Fruit fly (Drosophila melanogaster) whole organism, prepupa: ENCODE data around the gene CG12477.
A peak's percentile ranks its signal among the peaks of the same experiment; 100 is the strongest.

Experiments used
- Blimp-1 ChIP-seq: fragments of 200-800 bp; sonication (Bioruptor generic); optimal IDR thresholded peaks from 3 replicates; lab custom pipeline; 2017; ENCODE audit warnings: missing biosample characterization, missing genetic modification characterization, mild to moderate bottlenecking, moderate library complexity, missing genetic modification reagents
- CG10631 ChIP-seq: fragments of 200-800 bp; sonication (Bioruptor generic); optimal IDR thresholded peaks from 2 replicates; lab custom pipeline; 2016; ENCODE audit warnings: missing biosample characterization, missing genetic modification characterization
- CG11294 ChIP-seq: fragments of 200-800 bp; sonication (Bioruptor generic); IDR thresholded peaks from 2 replicates; pipeline ENCODE4 v1.3.6; 2022; ENCODE audit warnings: missing biosample characterization, missing genetic modification characterization
- CG11762 ChIP-seq: fragments of 200-800 bp; sonication (Bioruptor generic); optimal IDR thresholded peaks from 3 replicates; lab custom pipeline; 2016; ENCODE audit warnings: missing biosample characterization, missing genetic modification characterization; ENCODE audit not compliant: insufficient read depth
- CG15336 ChIP-seq: fragments of 200-800 bp; sonication (Bioruptor generic); IDR thresholded peaks from 2 replicates; pipeline ENCODE4 v1.3.6; 2022; ENCODE audit warnings: missing biosample characterization, missing genetic modification characterization
- CG3032 ChIP-seq: fragments of 200-800 bp; optimal IDR thresholded peaks from 2 replicates; lab custom pipeline; 2019; ENCODE audit warnings: missing biosample characterization, mild to moderate bottlenecking, missing genetic modification characterization, moderate library complexity
- CG32006 ChIP-seq: fragments of 200-800 bp; sonication (Bioruptor generic); optimal IDR thresholded peaks from 3 replicates; lab custom pipeline; 2017; ENCODE audit warnings: missing biosample characterization, mild to moderate bottlenecking, missing genetic modification characterization
- CG34406 ChIP-seq: fragments of 200-800 bp; sonication (Bioruptor generic); optimal IDR thresholded peaks from 3 replicates; lab custom pipeline; 2016; ENCODE audit warnings: missing biosample characterization, missing genetic modification characterization
- CG4318 ChIP-seq: fragments of 200-800 bp; sonication (Bioruptor generic); optimal IDR thresholded peaks from 3 replicates; lab custom pipeline; 2017; ENCODE audit warnings: missing biosample characterization, mild to moderate bottlenecking, missing genetic modification characterization
- CG6276 ChIP-seq: fragments of 200-800 bp; sonication (Bioruptor generic); optimal IDR thresholded peaks from 2 replicates; lab custom pipeline; 2017; ENCODE audit warnings: missing biosample characterization, mild to moderate bottlenecking, missing genetic modification characterization
- CG6854 ChIP-seq: fragments of 200-800 bp; sonication (Bioruptor generic); optimal IDR thresholded peaks from 2 replicates; lab custom pipeline; 2017; ENCODE audit warnings: missing biosample characterization, mild to moderate bottlenecking, missing genetic modification characterization
- Eip75B ChIP-seq: fragments of 200-800 bp; sonication (Bioruptor generic); optimal IDR thresholded peaks from 3 replicates; lab custom pipeline; 2016; ENCODE audit warnings: missing biosample characterization, missing genetic modification characterization
- Eip78C ChIP-seq: fragments of 200-800 bp; sonication (Bioruptor generic); peaks from one replicate; lab custom pipeline; 2016; ENCODE audit warnings: missing biosample characterization, missing genetic modification characterization
- Ets21C ChIP-seq: fragments of 200-800 bp; sonication (Bioruptor generic); optimal IDR thresholded peaks from 3 replicates; lab custom pipeline; 2016; ENCODE audit warnings: missing biosample characterization, missing genetic modification characterization
- Ets96B ChIP-seq: fragments of 200-800 bp; optimal IDR thresholded peaks from 2 replicates; lab custom pipeline; 2019; ENCODE audit warnings: missing biosample characterization, mild to moderate bottlenecking, missing genetic modification characterization, moderate library complexity
- Hr38 ChIP-seq: sonication (Bioruptor generic); optimal IDR thresholded peaks from 2 replicates; lab custom pipeline; 2016; ENCODE audit warnings: missing biosample characterization, missing genetic modification characterization
- Lpt ChIP-seq: fragments of 200-800 bp; sonication (Bioruptor generic); optimal IDR thresholded peaks from 3 replicates; lab custom pipeline; 2016; ENCODE audit warnings: missing biosample characterization, missing genetic modification characterization
- Met ChIP-seq: fragments of 200-800 bp; sonication (Bioruptor generic); optimal IDR thresholded peaks from 3 replicates; lab custom pipeline; 2016; ENCODE audit warnings: missing biosample characterization, missing genetic modification characterization
- OdsH ChIP-seq: fragments of 200-800 bp; sonication (Bioruptor generic); optimal IDR thresholded peaks from 3 replicates; lab custom pipeline; 2016; ENCODE audit warnings: missing biosample characterization, missing genetic modification characterization
- Smox ChIP-seq: fragments of 200-800 bp; sonication (Bioruptor generic); optimal IDR thresholded peaks from 3 replicates; lab custom pipeline; 2016; ENCODE audit warnings: missing biosample characterization, missing genetic modification characterization
- Sox14 ChIP-seq: fragments of 200-800 bp; sonication (Bioruptor generic); optimal IDR thresholded peaks from 3 replicates; lab custom pipeline; 2016; ENCODE audit warnings: missing biosample characterization, missing genetic modification characterization
- cyc ChIP-seq: fragments of 200-800 bp; sonication (Bioruptor generic); optimal IDR thresholded peaks from 3 replicates; lab custom pipeline; 2016; ENCODE audit warnings: missing biosample characterization, missing genetic modification characterization
- dsx ChIP-seq: fragments of 200-800 bp; optimal IDR thresholded peaks from 3 replicates; lab custom pipeline; 2019; ENCODE audit warnings: missing biosample characterization, mild to moderate bottlenecking, missing genetic modification characterization, moderate library complexity; ENCODE audit not compliant: poor library complexity, severe bottlenecking
- eg ChIP-seq: fragments of 200-800 bp; sonication (Bioruptor generic); IDR thresholded peaks from 3 replicates; pipeline ENCODE4 v1.3.6; 2022; ENCODE audit warnings: missing biosample characterization, missing genetic modification characterization
- esn ChIP-seq: fragments of 200-800 bp; sonication (Bioruptor generic); optimal IDR thresholded peaks from 2 replicates; lab custom pipeline; 2016; ENCODE audit warnings: missing biosample characterization, mild to moderate bottlenecking, missing genetic modification characterization, moderate library complexity
- fd85E ChIP-seq: fragments of 200-800 bp; sonication (Bioruptor generic); optimal IDR thresholded peaks from 3 replicates; lab custom pipeline; 2016; ENCODE audit warnings: missing biosample characterization, missing genetic modification characterization
- lz ChIP-seq: fragments of 200-800 bp; sonication (Bioruptor generic); optimal IDR thresholded peaks from 3 replicates; lab custom pipeline; 2016; ENCODE audit warnings: missing biosample characterization, missing genetic modification characterization
- net ChIP-seq: fragments of 200-800 bp; sonication (Bioruptor generic); optimal IDR thresholded peaks from 3 replicates; lab custom pipeline; 2016; ENCODE audit warnings: missing biosample characterization, missing genetic modification characterization
- pdm3 ChIP-seq: fragments of 200-800 bp; sonication (Bioruptor generic); optimal IDR thresholded peaks from 3 replicates; lab custom pipeline; 2016; ENCODE audit warnings: missing biosample characterization, missing genetic modification characterization
- spab ChIP-seq: fragments of 200-800 bp; sonication (Bioruptor generic); optimal IDR thresholded peaks from 2 replicates; lab custom pipeline; 2017; ENCODE audit warnings: missing biosample characterization, mild to moderate bottlenecking, missing genetic modification characterization, missing genetic modification reagents
- ss ChIP-seq, 2 experiments: fragments of 200-800 bp; sonication (Bioruptor generic); optimal IDR thresholded peaks; 2 replicates in 1 of 2; 3 replicates in 1 of 2; lab custom pipeline; 2017 to 2018; ENCODE audit warnings: mild to moderate bottlenecking in 2 of 2, missing biosample characterization in 2 of 2, missing genetic modification characterization in 2 of 2, moderate library complexity in 1 of 2
- topi ChIP-seq: fragments of 200-800 bp; sonication (Bioruptor generic); optimal IDR thresholded peaks from 3 replicates; lab custom pipeline; 2016; ENCODE audit warnings: missing biosample characterization, missing genetic modification characterization

CG12477 gene

dm6 chr3L:18747953-18748756 is 25.1 kb upstream of the CG12477 start, which contains the start of the genes Nufip and Atg3 (continued):
- peak; percentile 34 for TF ChIP-seq Met (GFP tag; lab: Kevin White, UChicago)
- TF ChIP-seq Ets96B, result peak; percentile 1
- TF ChIP-seq Blimp-1 (GFP tag; lab: Kevin White, UChicago), result no peak
- peak; percentile 37 for TF ChIP-seq CG3032
- TF ChIP-seq topi (GFP tag; lab: Kevin White, UChicago), result peak; percentile 33
- no peak for TF ChIP-seq CG11762 (GFP tag; lab: Kevin White, UChicago)
- no peak for TF ChIP-seq CG11294 (GFP tag; lab: Robert Waterston, UW)
- peak; percentile 12 for TF ChIP-seq net
- peak; percentile 31 for TF ChIP-seq lz (GFP tag; lab: Kevin White, UChicago)
- TF ChIP-seq CG32006 (GFP tag; lab: Kevin White, UChicago), result no peak
- no peak for TF ChIP-seq Eip75B (GFP tag; lab: Kevin White, UChicago)
- peak; percentile 41 for TF ChIP-seq esn (GFP tag; lab: Kevin White, UChicago)
- TF ChIP-seq spab (GFP tag; lab: Kevin White, UChicago), result no peak

- TF ChIP-seq Hr38 (GFP tag; lab: Kevin White, UChicago), result no peak
- no peak for TF ChIP-seq pdm3 (GFP tag; lab: Kevin White, UChicago)
- TF ChIP-seq CG10631 (GFP tag; lab: Kevin White, UChicago), result no peak
- no peak for TF ChIP-seq CG32006 (GFP tag; lab: Kevin White, UChicago)
- TF ChIP-seq dsx (GFP tag; lab: Kevin White, UChicago), result no peak
- no peak for TF ChIP-seq Eip75B (GFP tag; lab: Kevin White, UChicago)
- no peak for TF ChIP-seq Sox14 (GFP tag; lab: Kevin White, UChicago)
- no peak for TF ChIP-seq CG4318
- no peak for TF ChIP-seq ss (GFP tag; optimal IDR thresholded peaks at IDR 0.05; lab: Kevin White, UChicago)
- TF ChIP-seq fd85E (GFP tag; lab: Kevin White, UChicago), result no peak
- TF ChIP-seq Lpt (GFP tag; lab: Kevin White, UChicago), result no peak
- TF ChIP-seq net, result no peak
- TF ChIP-seq eg, result no peak
Observed at dm6 chr3L:18746169-18746568, 23.1 kb upstream of the CG12477 start.

DNA sequence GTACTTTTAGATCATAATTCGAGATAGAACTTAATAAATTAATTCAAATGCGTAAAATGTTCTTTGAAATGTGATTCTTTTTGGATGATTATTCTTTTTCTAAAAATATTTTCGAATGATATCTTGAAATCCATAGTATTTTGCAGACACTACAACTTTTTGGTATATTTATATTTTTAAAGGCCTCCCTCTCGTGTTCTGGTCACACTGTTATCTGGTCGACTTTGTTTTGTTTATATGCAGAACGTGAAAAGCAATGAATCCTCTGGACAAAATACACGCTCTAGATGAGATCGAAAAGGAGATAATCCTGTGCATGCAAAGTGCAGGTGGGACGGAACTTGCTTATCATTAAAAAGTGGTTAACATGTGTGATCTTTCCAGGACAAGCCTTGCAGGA is 22.6 kb upstream of the CG12477 start, which contains the start of gene MED11:
Gene MED11, plus strand, starts transcription at position 210 of the 400 bp plus-strand sequence.
- TF ChIP-seq CG6276 (GFP tag; lab: Kevin White, UChicago) (no peak), Sox14 (GFP tag; lab: Kevin White, UChicago) (peak; percentile 6)

DNA sequence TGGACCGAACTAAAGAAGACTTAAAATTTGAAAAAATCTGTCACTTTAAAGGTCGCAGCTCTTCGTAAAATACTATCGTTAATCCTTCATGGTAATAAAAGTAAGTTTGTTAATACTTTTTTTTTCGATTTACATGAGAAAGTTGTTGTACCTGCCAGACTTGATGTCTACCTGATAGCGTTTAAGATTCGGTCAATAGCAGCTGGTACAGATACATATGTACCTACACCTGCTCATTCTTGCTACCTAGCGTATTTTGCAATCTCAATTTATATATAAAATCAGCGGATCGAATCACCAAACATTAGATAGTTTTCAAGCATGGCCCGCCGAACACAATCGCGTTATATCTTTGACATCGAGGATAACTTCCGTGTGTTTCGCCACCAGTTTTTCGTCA is 21.1 kb upstream of the CG12477 start, which contains the start of gene CG6885:
Gene CG6885, plus strand, starts transcription at position 301 of the 400 bp plus-strand sequence.
- TF ChIP-seq Eip78C (GFP tag; lab: Kevin White, UChicago) (no peak), Lpt (GFP tag; lab: Kevin White, UChicago) (no peak)
- TF ChIP-seq, all 60 proteins: peak for 0

- TF ChIP-seq Eip78C (GFP tag; lab: Kevin White, UChicago) (peak; percentile 38), Smox (GFP tag; lab: Kevin White, UChicago) (no peak)
Observed at dm6 chr3L:18743679-18744078, 20.6 kb upstream of the CG12477 start.

DNA sequence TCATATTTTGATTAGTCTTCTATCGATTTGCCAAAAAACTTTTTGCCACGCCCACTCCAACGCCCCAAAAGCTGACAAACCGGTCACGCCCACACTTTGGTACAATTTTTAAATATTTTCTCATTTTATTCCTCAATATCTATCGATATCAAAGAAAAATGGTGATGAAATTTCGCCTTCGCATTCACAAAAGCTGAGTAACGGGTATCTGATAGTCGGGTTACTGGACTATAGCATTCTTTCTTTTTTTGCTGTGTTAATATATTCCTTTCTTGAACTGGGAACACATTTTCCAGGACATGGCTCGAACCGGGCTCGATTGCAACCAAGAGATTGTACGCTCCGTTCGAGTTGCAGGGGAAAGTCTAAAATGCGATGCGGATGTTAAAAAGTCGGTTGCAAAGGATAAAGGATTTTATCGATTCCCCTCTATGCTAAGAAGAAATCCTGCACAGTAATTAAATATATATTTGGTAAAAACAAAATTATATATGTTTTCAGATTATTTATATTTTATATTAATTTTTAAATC is 19.9 kb upstream of the CG12477 start:
- TF ChIP-seq Eip75B (GFP tag; lab: Kevin White, UChicago) (no peak), CG15336 (GFP tag; lab: Robert Waterston, UW) (no peak), OdsH (GFP tag; lab: Kevin White, UChicago) (no peak), Blimp-1 (GFP tag; lab: Kevin White, UChicago) (no peak), CG34406 (GFP tag; lab: Kevin White, UChicago) (no peak), fd85E (GFP tag; lab: Kevin White, UChicago) (no peak), cyc (GFP tag; lab: Kevin White, UChicago) (no peak), Ets21C (GFP tag; lab: Kevin White, UChicago) (no peak), Sox14 (GFP tag; lab: Kevin White, UChicago) (no peak), CG11294 (GFP tag; lab: Robert Waterston, UW) (no peak), CG4318 (no peak), CG6854 (GFP tag; lab: Kevin White, UChicago) (no peak)
